Fruit fly (Drosophila melanogaster): ENCODE results near the gene CG12708.

CG12708 gene

DNA sequence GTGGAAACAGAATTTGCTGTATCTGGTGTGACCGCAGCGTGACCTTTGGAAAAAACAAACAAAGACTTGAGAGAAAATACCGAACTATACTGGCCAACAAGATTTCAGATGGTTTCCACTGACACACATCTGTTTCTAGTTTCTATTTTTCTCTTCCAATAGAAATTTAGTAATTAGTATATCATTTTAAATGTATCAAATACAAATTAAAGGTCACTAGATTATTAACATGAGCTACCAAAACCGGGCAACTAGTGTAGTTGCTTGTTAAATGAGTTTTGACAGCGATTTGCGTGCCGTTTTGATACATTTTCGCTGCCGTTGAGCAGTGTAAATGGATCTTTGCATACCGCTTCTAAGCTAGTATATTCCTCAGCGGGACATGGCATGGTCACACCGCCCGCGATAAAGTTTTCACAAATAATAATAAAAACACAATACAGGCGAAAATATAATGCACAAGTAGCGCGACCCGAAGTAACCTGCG lies 28.5 kb downstream of the CG12708 start, which contains the start of the genes Pis and Hap40 (continued):
- no peak for TF ChIP-seq cad (GFP tag; optimal IDR thresholded peaks at IDR 0.05)
- TF ChIP-seq Spps (tag; optimal IDR thresholded peaks at IDR 0.05), result peak; percentile 11
- no peak for TF ChIP-seq CG34224 (GFP tag; IDR thresholded peaks at IDR 0.05; ENCODE audit: partially characterized antibody)
- peak; percentile 61 for TF ChIP-seq Mad (GFP tag; optimal IDR thresholded peaks at IDR 0.05)
- TF ChIP-seq Max (GFP tag; optimal IDR thresholded peaks at IDR 0.05), result peak; percentile 63
- TF ChIP-seq CG8290 (GFP tag; optimal IDR thresholded peaks at IDR 0.05), result peak; percentile 37
- no peak for TF ChIP-seq CG8290 (tag; optimal IDR thresholded peaks at IDR 0.05)
- TF ChIP-seq CG11247 (GFP tag; IDR thresholded peaks at IDR 0.05), result peak; percentile 50; the same call in 1 of the 2 replicates
- TF ChIP-seq ham (GFP tag; IDR thresholded peaks at IDR 0.05), result no peak
- peak; percentile 41 for TF ChIP-seq gro (GFP tag; optimal IDR thresholded peaks at IDR 0.05)
- no peak for TF ChIP-seq chinmo (GFP tag; IDR thresholded peaks at IDR 0.05; ENCODE audit: partially characterized antibody)
- TF ChIP-seq usp (GFP tag; optimal IDR thresholded peaks at IDR 0.05), result no peak
- TF ChIP-seq Dfd (GFP tag; optimal IDR thresholded peaks at IDR 0.05), result peak in 1 of 2 experiments; percentile 13
- TF ChIP-seq CG14667 (GFP tag; IDR thresholded peaks at IDR 0.05), result peak; percentile 63
- TF ChIP-seq CG17328 (GFP tag; IDR thresholded peaks at IDR 0.05), result 0 out of 2 replicates have a peak, but pooled peaks have one; percentile 39
- peak; percentile 78 for TF ChIP-seq CG15269 (tag; optimal IDR thresholded peaks at IDR 0.05)
- peak; percentile 47; the same call in 1 of the 2 replicates for TF ChIP-seq Drgx (GFP tag; IDR thresholded peaks at IDR 0.05)
- no peak for TF ChIP-seq nom (GFP tag; optimal IDR thresholded peaks at IDR 0.05)
- no peak for TF ChIP-seq dm (GFP tag; optimal IDR thresholded peaks at IDR 0.05)
- peak; percentile 13 for TF ChIP-seq CTCF (GFP tag; optimal IDR thresholded peaks at IDR 0.05)
- TF ChIP-seq phol (tag; optimal IDR thresholded peaks at IDR 0.05), result peak; percentile 85
- peak; percentile 59 for TF ChIP-seq Ada2b (GFP tag; IDR thresholded peaks at IDR 0.05)
- TF ChIP-seq ase (GFP tag; IDR thresholded peaks at IDR 0.05), result peak; percentile 56; the same call in 1 of the 3 replicates
- no peak for TF ChIP-seq CG6765 (GFP tag; optimal IDR thresholded peaks at IDR 0.05)
- peak; percentile 87 for TF ChIP-seq CG14710 (tag; optimal IDR thresholded peaks at IDR 0.05)
- peak; percentile 78 for TF ChIP-seq tgo (GFP tag; IDR thresholded peaks at IDR 0.05)
- TF ChIP-seq z (GFP tag; IDR thresholded peaks at IDR 0.05), result no peak
- peak; percentile 80 for TF ChIP-seq CG2678 (tag; optimal IDR thresholded peaks at IDR 0.05)
- TF ChIP-seq BtbVII (GFP tag; optimal IDR thresholded peaks at IDR 0.05), result no peak
- peak; percentile 66 for TF ChIP-seq CG17359 (tag; optimal IDR thresholded peaks at IDR 0.05)
- peak; percentile 88 for TF ChIP-seq nmo (GFP tag; optimal IDR thresholded peaks at IDR 0.05)
- TF ChIP-seq Doc2 (GFP tag; IDR thresholded peaks at IDR 0.05), result no peak
- TF ChIP-seq Fer1 (GFP tag; optimal IDR thresholded peaks at IDR 0.05), result peak; percentile 42
- peak; percentile 80 for TF ChIP-seq sug (tag; optimal IDR thresholded peaks at IDR 0.05)
- TF ChIP-seq fru (optimal IDR thresholded peaks at IDR 0.05), result no peak
- peak; percentile 16 for TF ChIP-seq kay (GFP tag; optimal IDR thresholded peaks at IDR 0.05)
- TF ChIP-seq bbx (GFP tag; IDR thresholded peaks at IDR 0.05; ENCODE audit: partially characterized antibody), result no peak
- TF ChIP-seq CG3281 (GFP tag; optimal IDR thresholded peaks at IDR 0.05), result peak; percentile 62
- TF ChIP-seq CG2129 (GFP tag; IDR thresholded peaks at IDR 0.05; ENCODE audit: partially characterized antibody), result no peak
- no peak for TF ChIP-seq Tbp (GFP tag; optimal IDR thresholded peaks at IDR 0.05)
- no peak for TF ChIP-seq CG5953 (GFP tag; IDR thresholded peaks at IDR 0.05)
- TF ChIP-seq CG4328 (GFP tag; optimal IDR thresholded peaks at IDR 0.05), result peak; percentile 31
- no peak for TF ChIP-seq CG43689 (GFP tag; IDR thresholded peaks at IDR 0.05)
- no peak for TF ChIP-seq Sry-β (GFP tag; optimal IDR thresholded peaks at IDR 0.05)
- TF ChIP-seq dati (GFP tag; IDR thresholded peaks at IDR 0.05), result no peak
- no peak; the same call in 2 of the 3 replicates for TF ChIP-seq jigr1 (GFP tag; IDR thresholded peaks at IDR 0.05)
- TF ChIP-seq Hr3 (GFP tag; optimal IDR thresholded peaks at IDR 0.05), result peak; percentile 72
- TF ChIP-seq peb (GFP tag; IDR thresholded peaks at IDR 0.05), result peak; percentile 16; the same call in 1 of the 2 replicates
- TF ChIP-seq CG13123 (GFP tag; optimal IDR thresholded peaks at IDR 0.05), result peak; percentile 22
- peak; percentile 81 for TF ChIP-seq CG2120 (GFP tag; optimal IDR thresholded peaks at IDR 0.05)
- peak; percentile 25 for TF ChIP-seq psq (GFP tag; optimal IDR thresholded peaks at IDR 0.05)
- peak in 1 of 2 experiments; percentile 48 for TF ChIP-seq crp (GFP tag; optimal IDR thresholded peaks at IDR 0.05)
